Fruit fly (Drosophila melanogaster): ENCODE data around the gene Sap-r.

The Sap-r gene

dm6 chr3R:30918872-30919271, 30.0 kb upstream of the Sap-r start (continued):
- no peak for TF ChIP-seq CG4730 (GFP tag; IDR thresholded peaks at IDR 0.05)
- TF ChIP-seq tio (GFP tag; optimal IDR thresholded peaks at IDR 0.05), result no peak
- no peak for TF ChIP-seq CG8478 (optimal IDR thresholded peaks at IDR 0.05)
- no peak for TF ChIP-seq Chrac-16 (GFP tag; optimal IDR thresholded peaks at IDR 0.05)
- TF ChIP-seq Ravus (GFP tag; IDR thresholded peaks at IDR 0.05), result no peak
- TF ChIP-seq CG12071 (GFP tag; optimal IDR thresholded peaks at IDR 0.05), result no peak
- TF ChIP-seq CG11398 (GFP tag; optimal IDR thresholded peaks at IDR 0.05), result no peak
- no peak for TF ChIP-seq CG12942 (GFP tag; optimal IDR thresholded peaks at IDR 0.05)
- TF ChIP-seq danr (GFP tag; IDR thresholded peaks at IDR 0.05), result no peak
- TF ChIP-seq rib (GFP tag; IDR thresholded peaks at IDR 0.05), result no peak
- no peak for TF ChIP-seq CG31441 (GFP tag; IDR thresholded peaks at IDR 0.05)
- no peak for TF ChIP-seq MTF-1 (GFP tag; optimal IDR thresholded peaks at IDR 0.05; ENCODE audit: borderline replicate concordance)
- no peak for TF ChIP-seq CG17328 (GFP tag; IDR thresholded peaks at IDR 0.05)
- TF ChIP-seq HLHmδ (GFP tag; optimal IDR thresholded peaks at IDR 0.05), result no peak
- TF ChIP-seq sisA (GFP tag; IDR thresholded peaks at IDR 0.05), result no peak
- no peak for TF ChIP-seq Taf1 (GFP tag; IDR thresholded peaks at IDR 0.05)
- TF ChIP-seq NfI (GFP tag; optimal IDR thresholded peaks at IDR 0.05), result no peak
- no peak for TF ChIP-seq CkIIα-i1 (GFP tag; IDR thresholded peaks at IDR 0.05)
- TF ChIP-seq CG8388 (GFP tag; optimal IDR thresholded peaks at IDR 0.05), result no peak
- no peak for TF ChIP-seq so (GFP tag; IDR thresholded peaks at IDR 0.05)
- TF ChIP-seq crp (GFP tag; optimal IDR thresholded peaks at IDR 0.05), result no peak
- TF ChIP-seq CG7745 (tag; optimal IDR thresholded peaks at IDR 0.05), result peak; percentile 53
- TF ChIP-seq ara (GFP tag; IDR thresholded peaks at IDR 0.05), result no peak; the same call in 1 of the 2 replicates
- no peak for TF ChIP-seq pnt (GFP tag; optimal IDR thresholded peaks at IDR 0.05)
- TF ChIP-seq Atf-2 (GFP tag; optimal IDR thresholded peaks at IDR 0.05), result no peak
- TF ChIP-seq caup (GFP tag; optimal IDR thresholded peaks at IDR 0.05; ENCODE audit: severe bottlenecking), result no peak
- no peak for TF ChIP-seq emc (GFP tag; optimal IDR thresholded peaks at IDR 0.05)
- TF ChIP-seq Max (GFP tag; optimal IDR thresholded peaks at IDR 0.05), result no peak
- no peak for TF ChIP-seq mirr (GFP tag; optimal IDR thresholded peaks at IDR 0.05)
- no peak for TF ChIP-seq pros (GFP tag; optimal IDR thresholded peaks at IDR 0.05)
- TF ChIP-seq CG17912 (GFP tag; optimal IDR thresholded peaks at IDR 0.05), result no peak
- TF ChIP-seq HLH54F (GFP tag; optimal IDR thresholded peaks at IDR 0.05), result no peak
- TF ChIP-seq Eip74EF (GFP tag; optimal IDR thresholded peaks at IDR 0.05), result no peak
- TF ChIP-seq org-1 (GFP tag; optimal IDR thresholded peaks at IDR 0.05), result no peak
- no peak for TF ChIP-seq CG13775 (GFP tag; optimal IDR thresholded peaks at IDR 0.05)
- TF ChIP-seq CG3838 (GFP tag; optimal IDR thresholded peaks at IDR 0.05), result no peak
- peak; percentile 3 for TF ChIP-seq CG11723 (GFP tag; optimal IDR thresholded peaks at IDR 0.05)
- TF ChIP-seq Dad (GFP tag; optimal IDR thresholded peaks at IDR 0.05), result no peak
- no peak for TF ChIP-seq CG12769 (tag; optimal IDR thresholded peaks at IDR 0.05)
- TF ChIP-seq maf-S (GFP tag; optimal IDR thresholded peaks at IDR 0.05), result no peak
- no peak for TF ChIP-seq CG16863 (GFP tag; optimal IDR thresholded peaks at IDR 0.05)
- TF ChIP-seq CG17802 (tag; optimal IDR thresholded peaks at IDR 0.05), result no peak
- TF ChIP-seq stc (GFP tag; IDR thresholded peaks at IDR 0.05), result no peak
- no peak for TF ChIP-seq wdn (GFP tag; IDR thresholded peaks at IDR 0.05)
- no peak for TF ChIP-seq disco-r (GFP tag; optimal IDR thresholded peaks at IDR 0.05)
- no peak for TF ChIP-seq CG13287 (GFP tag; IDR thresholded peaks at IDR 0.05; ENCODE audit: partially characterized antibody)
- no peak for TF ChIP-seq ewg (GFP tag; optimal IDR thresholded peaks at IDR 0.05)
- TF ChIP-seq CG9932 (GFP tag; IDR thresholded peaks at IDR 0.05), result no peak
- TF ChIP-seq bigmax (GFP tag; optimal IDR thresholded peaks at IDR 0.05), result no peak
- no peak for TF ChIP-seq nmo (GFP tag; optimal IDR thresholded peaks at IDR 0.05)
- TF ChIP-seq toy (GFP tag; IDR thresholded peaks at IDR 0.05), result no peak
- no peak for TF ChIP-seq yki (optimal IDR thresholded peaks at IDR 0.05)
- no peak for TF ChIP-seq repo (GFP tag; optimal IDR thresholded peaks at IDR 0.05)
